Worm (Caenorhabditis elegans): ENCODE data around the gene trx-1.
A peak's percentile ranks its signal among the peaks of the same experiment; 100 is the strongest.

The trx-1 gene

ce11 chrII:7722784-7723183, 30.6 kb downstream of the trx-1 start:
- TF ChIP-seq ztf-23 (GFP tag; IDR thresholded peaks at IDR 0.05) (no peak), tab-1 (GFP tag; IDR thresholded peaks at IDR 0.05) (no peak), med-1 (GFP tag; optimal IDR thresholded peaks at IDR 0.05; ENCODE audit: insufficient read depth) (no peak), T22C8.4 (GFP tag; IDR thresholded peaks at IDR 0.05) (no peak), flt-1 (GFP tag; IDR thresholded peaks at IDR 0.05) (no peak), cog-1 (tag; optimal IDR thresholded peaks at IDR 0.05) (no peak), ztf-29 (GFP tag; IDR thresholded peaks at IDR 0.05) (no peak)

DNA sequence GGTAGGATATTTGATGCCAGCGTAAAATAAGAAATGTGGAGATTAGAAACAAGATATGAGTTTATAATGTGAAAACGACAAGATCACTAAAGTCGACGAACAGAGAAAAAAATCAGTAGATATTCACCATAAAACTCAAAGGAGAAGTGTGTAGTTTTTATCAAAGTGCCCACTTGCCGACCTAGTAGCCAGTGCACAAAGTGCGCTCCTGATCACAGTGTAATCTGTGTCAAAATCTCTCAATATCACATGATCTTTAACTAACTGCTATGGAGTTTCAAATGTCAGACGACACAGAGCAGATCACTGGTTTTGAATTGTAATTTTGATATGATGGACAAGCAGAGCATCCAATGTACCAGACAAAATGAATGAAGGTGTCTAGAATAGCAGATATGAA, 32.9 kb downstream of the trx-1 start:
- TF ChIP-seq ztf-29 (GFP tag; IDR thresholded peaks at IDR 0.05) (no peak), tab-1 (GFP tag; IDR thresholded peaks at IDR 0.05) (no peak), med-1 (GFP tag; optimal IDR thresholded peaks at IDR 0.05; ENCODE audit: insufficient read depth) (no peak), klf-2 (GFP tag; conservative IDR thresholded peaks at IDR 0.05) (no peak), T22C8.4 (GFP tag; IDR thresholded peaks at IDR 0.05) (no peak), cog-1 (tag; optimal IDR thresholded peaks at IDR 0.05) (no peak), ztf-23 (GFP tag; IDR thresholded peaks at IDR 0.05) (no peak), flt-1 (GFP tag; IDR thresholded peaks at IDR 0.05) (no peak), ref-1 (GFP tag; conservative IDR thresholded peaks at IDR 0.05) (no peak)

DNA sequence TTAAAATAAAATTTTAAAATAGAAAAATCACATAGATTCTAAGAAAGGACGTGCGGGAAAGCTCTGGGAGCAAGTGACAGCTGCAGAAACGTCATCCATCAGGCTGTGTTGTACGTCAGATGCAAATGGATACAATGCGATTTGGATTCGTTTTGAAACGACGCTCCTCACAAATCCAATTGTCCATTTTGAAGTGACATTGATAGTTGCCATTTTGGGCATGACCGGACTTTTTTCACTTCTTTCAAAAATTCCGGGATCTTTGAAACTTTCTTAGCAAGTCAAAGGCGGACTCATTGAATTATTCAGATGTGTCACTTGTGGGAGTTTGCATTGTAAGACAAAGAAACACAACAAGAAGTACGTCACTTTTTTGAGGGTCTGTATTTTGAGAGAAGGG, 34.4 kb downstream of the trx-1 start:
- TF ChIP-seq ref-1 (GFP tag; conservative IDR thresholded peaks at IDR 0.05) = no peak
- no peak for TF ChIP-seq cog-1 (tag; optimal IDR thresholded peaks at IDR 0.05)
- no peak for TF ChIP-seq klf-2 (GFP tag; conservative IDR thresholded peaks at IDR 0.05)
- no peak for TF ChIP-seq ztf-23 (GFP tag; IDR thresholded peaks at IDR 0.05)
- TF ChIP-seq tab-1 (GFP tag; IDR thresholded peaks at IDR 0.05) = no peak
- TF ChIP-seq T22C8.4 (GFP tag; IDR thresholded peaks at IDR 0.05) = no peak
- TF ChIP-seq flt-1 (GFP tag; IDR thresholded peaks at IDR 0.05) = no peak
- no peak for TF ChIP-seq ztf-29 (GFP tag; IDR thresholded peaks at IDR 0.05)
- TF ChIP-seq med-1 (GFP tag; optimal IDR thresholded peaks at IDR 0.05; ENCODE audit: insufficient read depth) = no peak

DNA sequence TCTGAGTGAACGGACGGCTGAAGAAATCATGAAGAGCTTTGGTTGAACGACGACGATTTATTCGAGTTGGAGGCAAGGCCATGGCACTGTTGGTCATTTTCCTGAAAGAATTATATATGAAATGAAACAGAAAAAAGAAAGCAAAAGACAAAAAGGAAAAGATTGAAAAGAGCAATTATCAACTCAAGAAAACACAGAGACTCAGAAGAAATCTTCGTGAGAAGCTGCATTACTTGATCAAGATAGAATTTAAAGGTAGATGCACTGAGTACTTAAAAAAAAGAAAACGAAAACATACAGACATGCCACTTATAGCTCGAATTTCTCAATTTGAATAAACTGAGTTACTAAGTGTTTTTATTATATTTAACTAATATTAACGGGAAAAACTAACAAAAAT, 34.9 kb downstream of the trx-1 start, which contains the start of gene cpna-5:
Gene cpna-5 (minus strand): TSS at position 101 of the 400 bp plus-strand sequence.
- no peak for TF ChIP-seq T22C8.4 (GFP tag; IDR thresholded peaks at IDR 0.05)
- TF ChIP-seq med-1 (GFP tag; optimal IDR thresholded peaks at IDR 0.05; ENCODE audit: insufficient read depth) = no peak
- no peak for TF ChIP-seq tab-1 (GFP tag; IDR thresholded peaks at IDR 0.05)
- no peak for TF ChIP-seq ref-1 (GFP tag; conservative IDR thresholded peaks at IDR 0.05)
- TF ChIP-seq flt-1 (GFP tag; IDR thresholded peaks at IDR 0.05) = no peak
- no peak for TF ChIP-seq ztf-23 (GFP tag; IDR thresholded peaks at IDR 0.05)
- TF ChIP-seq klf-2 (GFP tag; conservative IDR thresholded peaks at IDR 0.05) = no peak
- no peak for TF ChIP-seq ztf-29 (GFP tag; IDR thresholded peaks at IDR 0.05)
- no peak for TF ChIP-seq cog-1 (tag; optimal IDR thresholded peaks at IDR 0.05)

DNA sequence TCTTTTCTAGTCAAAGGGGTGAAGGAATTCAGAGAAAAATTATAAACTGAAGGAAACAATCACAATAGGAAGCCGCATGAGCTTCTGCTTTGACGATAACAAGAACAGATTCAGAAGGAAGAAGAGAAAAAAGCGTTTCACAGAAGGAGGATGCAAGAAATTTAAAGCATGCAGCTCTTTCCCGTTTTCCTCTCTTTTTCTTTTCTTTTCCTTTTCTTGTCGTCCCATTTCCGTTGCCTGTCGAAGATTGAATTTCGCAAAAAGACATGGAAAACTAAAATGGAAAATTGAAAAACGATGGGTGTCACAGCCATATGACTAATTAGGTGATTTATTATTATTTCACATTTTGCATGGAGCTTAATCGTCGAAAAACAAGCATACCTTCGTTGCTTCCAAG, 37.3 kb downstream of the trx-1 start:
- no peak for TF ChIP-seq cog-1 (tag; optimal IDR thresholded peaks at IDR 0.05)
- TF ChIP-seq ztf-23 (GFP tag; IDR thresholded peaks at IDR 0.05) = no peak
- TF ChIP-seq ztf-29 (GFP tag; IDR thresholded peaks at IDR 0.05) = no peak

DNA sequence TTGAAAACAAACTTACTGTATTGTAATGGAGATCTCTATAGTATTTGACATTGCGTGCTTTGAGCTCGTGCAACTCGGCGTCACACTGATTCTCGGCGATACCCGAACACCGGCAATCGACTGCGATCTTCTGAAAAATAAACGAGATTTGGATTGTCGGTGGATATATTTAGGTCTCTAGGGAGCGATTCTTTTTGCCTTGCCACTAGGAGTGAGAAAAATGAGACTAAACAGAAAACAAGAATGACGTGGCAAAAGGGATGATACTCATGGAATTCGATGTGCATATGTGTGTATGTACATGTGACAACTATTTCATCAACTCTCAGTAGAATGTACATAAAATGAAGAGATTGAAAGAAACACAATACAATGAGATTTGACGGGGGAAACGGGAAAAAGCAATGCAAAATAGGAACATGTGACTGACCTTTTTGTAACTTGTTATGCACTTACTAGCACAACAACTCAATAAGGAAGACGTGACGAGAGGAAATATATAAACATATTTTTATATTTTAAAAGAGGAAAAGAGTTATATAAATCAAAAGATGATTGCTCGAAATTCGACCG, 38.7 kb downstream of the trx-1 start:
- TF ChIP-seq med-1 (GFP tag; optimal IDR thresholded peaks at IDR 0.05; ENCODE audit: insufficient read depth) (no peak), tab-1 (GFP tag; IDR thresholded peaks at IDR 0.05) (no peak), flt-1 (GFP tag; IDR thresholded peaks at IDR 0.05) (no peak), cog-1 (tag; optimal IDR thresholded peaks at IDR 0.05) (no peak), T22C8.4 (GFP tag; IDR thresholded peaks at IDR 0.05) (no peak), ref-1 (GFP tag; conservative IDR thresholded peaks at IDR 0.05) (no peak), ztf-23 (GFP tag; IDR thresholded peaks at IDR 0.05) (no peak), klf-2 (GFP tag; conservative IDR thresholded peaks at IDR 0.05) (no peak), ztf-29 (GFP tag; IDR thresholded peaks at IDR 0.05) (no peak)

DNA sequence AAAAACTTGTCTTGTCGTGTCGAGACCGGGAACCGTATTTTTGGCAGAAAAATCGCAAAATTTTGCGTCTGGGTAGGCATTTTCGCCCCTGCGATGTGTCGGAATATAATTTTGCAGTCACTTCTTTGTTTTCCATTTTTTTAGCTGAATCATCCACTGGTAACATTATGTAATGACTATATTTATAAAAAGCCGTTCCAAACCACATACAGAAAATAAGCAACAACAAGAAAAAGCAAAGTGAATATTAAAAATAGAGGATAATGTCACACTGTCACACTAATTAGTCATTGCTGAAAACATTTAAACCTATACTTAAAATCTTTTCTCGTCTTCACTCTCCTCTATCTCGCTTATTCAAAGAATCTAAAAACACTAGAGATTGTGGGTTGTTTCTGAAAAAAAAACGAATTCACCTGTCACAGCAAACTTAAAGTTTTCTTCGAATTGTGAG, 44.1 kb downstream of the trx-1 start, which contains the start of gene sre-1:
Gene sre-1 (plus strand): TSS at position 404 of the 454 bp plus-strand sequence.
- TF ChIP-seq med-1 (GFP tag; optimal IDR thresholded peaks at IDR 0.05; ENCODE audit: insufficient read depth) (no peak), ztf-29 (GFP tag; IDR thresholded peaks at IDR 0.05) (no peak)

- TF ChIP-seq ref-1 (GFP tag; conservative IDR thresholded peaks at IDR 0.05) (peak; percentile 58; the same call in 1 of the 2 replicates), tab-1 (GFP tag; IDR thresholded peaks at IDR 0.05) (peak; percentile 91), ztf-23 (GFP tag; IDR thresholded peaks at IDR 0.05) (peak; percentile 93), ztf-29 (GFP tag; IDR thresholded peaks at IDR 0.05) (peak; percentile 79), med-1 (GFP tag; optimal IDR thresholded peaks at IDR 0.05; ENCODE audit: insufficient read depth) (peak; percentile 97), T22C8.4 (GFP tag; IDR thresholded peaks at IDR 0.05) (peak; percentile 77), klf-2 (GFP tag; conservative IDR thresholded peaks at IDR 0.05) (peak; percentile 88), flt-1 (GFP tag; IDR thresholded peaks at IDR 0.05) (peak; percentile 95), cog-1 (tag; optimal IDR thresholded peaks at IDR 0.05) (peak; percentile 76)
These were observed 44.9 kb downstream of the trx-1 start, which contains the start of gene B0495.9 for ce11 chrII:7708540-7708939. Gene B0495.9 (minus strand): TSS chrII:7708710.

ce11 chrII:7707383-7707782, 46.0 kb downstream of the trx-1 start, which contains the start of gene luc-7L:
Gene luc-7L (minus strand): TSS chrII:7707483.
- TF ChIP-seq ztf-23 (GFP tag; IDR thresholded peaks at IDR 0.05) (no peak), med-1 (GFP tag; optimal IDR thresholded peaks at IDR 0.05; ENCODE audit: insufficient read depth) (no peak), cog-1 (tag; optimal IDR thresholded peaks at IDR 0.05) (no peak), flt-1 (GFP tag; IDR thresholded peaks at IDR 0.05) (no peak), klf-2 (GFP tag; conservative IDR thresholded peaks at IDR 0.05) (no peak), ref-1 (GFP tag; conservative IDR thresholded peaks at IDR 0.05) (no peak), tab-1 (GFP tag; IDR thresholded peaks at IDR 0.05) (no peak), T22C8.4 (GFP tag; IDR thresholded peaks at IDR 0.05) (no peak), ztf-29 (GFP tag; IDR thresholded peaks at IDR 0.05) (no peak)

- TF ChIP-seq ztf-23 (GFP tag; IDR thresholded peaks at IDR 0.05) (no peak), flt-1 (GFP tag; IDR thresholded peaks at IDR 0.05) (no peak)
These were observed 48.2 kb downstream of the trx-1 start, which contains the start of gene B0495.7 for ce11 chrII:7705152-7705551. Gene B0495.7 (minus strand): TSS chrII:7705233.

Measured in whole organism, midembryonic.